Worm (Caenorhabditis elegans): ENCODE results near the gene T24H7.8.

DNA sequence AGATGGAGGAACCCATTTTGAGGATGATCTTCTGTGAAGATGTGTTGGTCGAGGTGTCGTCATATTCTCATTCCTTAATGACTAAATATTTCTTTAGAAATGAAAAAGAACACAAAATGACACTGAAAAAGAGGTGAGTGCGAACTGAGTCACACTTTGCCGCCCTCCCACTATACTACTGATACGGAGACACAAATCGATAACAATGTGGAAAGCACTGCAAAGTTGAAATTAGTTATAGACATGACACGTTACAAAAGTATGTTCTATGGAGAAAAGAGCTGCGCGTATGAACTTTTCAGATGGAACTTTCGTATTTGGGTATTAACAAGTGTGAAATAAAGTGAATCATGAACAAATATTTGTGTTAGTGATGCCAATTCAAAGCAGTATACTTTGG lies 2.3 kb downstream of the T24H7.8 start, which contains the start of gene tat-4:
- TF ChIP-seq W03F9.2 (tag; optimal IDR thresholded peaks at IDR 0.05) (no peak), him-1 (tag; optimal IDR thresholded peaks at IDR 0.05) (no peak), dao-5 (tag; optimal IDR thresholded peaks at IDR 0.05) (no peak)
